Worm (Caenorhabditis elegans) whole organism, L4 larva: Measurements from ENCODE around the gene hira-1.

ENCODE experiments used
- R02D3.7 ChIP-seq: fragments of 150-350 bp; sonication (generic microtip); optimal IDR thresholded peaks from 3 replicates; lab custom pipeline; 2014; ENCODE audit warnings: missing biosample characterization, missing genetic modification characterization
- ZK337.2 ChIP-seq: fragments of 200-800 bp; sonication (Bioruptor generic); IDR thresholded peaks from 2 replicates; pipeline ENCODE4 v1.3.6; 2022; ENCODE audit warnings: missing genetic modification reagents, missing genetic modification characterization, missing compliant biosample characterization
- egl-27 ChIP-seq: sonication (generic microtip); optimal IDR thresholded peaks from 3 replicates; lab custom pipeline; 2017; ENCODE audit warnings: missing biosample characterization, missing genetic modification reagents, missing genetic modification characterization
- nhr-48 ChIP-seq: sonication (generic microtip); optimal IDR thresholded peaks from 2 replicates; lab custom pipeline; 2016; ENCODE audit warnings: mild to moderate bottlenecking, missing genetic modification characterization, missing compliant biosample characterization

DNA sequence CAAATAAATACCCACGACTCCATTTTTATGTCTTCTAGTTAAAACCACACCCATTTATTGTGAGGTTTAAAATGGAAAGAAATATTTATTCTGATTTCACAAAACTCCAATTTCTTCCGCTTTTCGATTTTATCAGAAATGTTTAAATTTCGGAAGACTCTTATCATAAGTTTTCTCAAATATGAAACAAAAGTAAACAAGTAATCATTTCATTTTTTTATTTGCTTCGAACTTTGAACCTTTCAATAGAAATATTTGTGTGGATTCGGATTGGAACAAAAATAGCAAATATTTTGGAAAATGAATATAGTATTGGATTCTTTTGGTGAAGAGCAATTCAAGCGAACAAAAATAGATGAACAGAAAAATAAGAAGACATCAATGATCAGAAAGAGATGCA lies 30.9 kb downstream of the hira-1 start:
- no peak for TF ChIP-seq egl-27 (tag; lab: Kevin White, UChicago)
- TF ChIP-seq nhr-48: no peak
- no peak for TF ChIP-seq ZK337.2 (GFP tag; lab: Robert Waterston, UW)
- TF ChIP-seq R02D3.7 (tag; lab: Kevin White, UChicago): no peak
